Worm (Caenorhabditis elegans): ENCODE results near the gene gtf-2H1.

DNA sequence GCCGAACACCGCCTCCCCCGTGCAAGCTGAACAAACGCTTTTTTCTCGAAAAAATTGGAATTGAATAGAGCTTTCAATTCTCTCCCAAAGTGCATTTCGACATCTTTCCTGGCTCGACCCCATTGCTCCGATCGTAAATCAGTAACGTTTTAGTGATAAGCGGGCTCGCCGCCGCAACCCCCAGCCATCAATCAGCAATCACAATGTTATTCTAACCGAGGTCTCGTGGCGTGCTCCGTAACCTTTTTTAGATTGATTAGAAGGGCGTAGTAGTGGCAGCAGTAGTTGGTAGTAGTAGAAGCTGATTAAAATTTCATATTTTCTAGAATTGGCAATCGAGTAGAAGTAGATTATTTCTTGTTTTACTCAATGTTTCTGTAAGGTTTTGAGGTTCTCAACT, 44.2 kb downstream of the gtf-2H1 start:
- TF ChIP-seq nhr-120 (GFP tag; IDR thresholded peaks at IDR 0.05) (no peak), ekl-4 (GFP tag; IDR thresholded peaks at IDR 0.05) (no peak), ceh-100 (GFP tag; IDR thresholded peaks at IDR 0.05) (no peak), B0261.1 (tag; optimal IDR thresholded peaks at IDR 0.05) (no peak), efl-1 (GFP tag; optimal IDR thresholded peaks at IDR 0.05) (no peak), sdz-38 (tag; optimal IDR thresholded peaks at IDR 0.05) (no peak), lin-35 (GFP tag; optimal IDR thresholded peaks at IDR 0.05) (no peak), Y53F4B.3 (GFP tag; IDR thresholded peaks at IDR 0.05) (no peak), attf-6 (GFP tag; IDR thresholded peaks at IDR 0.05) (no peak), F39B2.1 (GFP tag; IDR thresholded peaks at IDR 0.05) (no peak), C17E4.6 (GFP tag; IDR thresholded peaks at IDR 0.05) (no peak), mxl-1 (tag; optimal IDR thresholded peaks at IDR 0.05) (no peak)

Measured in whole organism, young adult.